Fruit fly (Drosophila melanogaster) whole organism, embryonic: Measurements from ENCODE around the gene Cka.
A peak's percentile ranks its signal among the peaks of the same experiment; 100 is the strongest.

ENCODE experiments used
- Atf-2 ChIP-seq: fragments of 200-800 bp; sonication (Bioruptor generic); optimal IDR thresholded peaks from 2 replicates; lab custom pipeline; 2016; ENCODE audit warnings: missing biosample characterization, missing genetic modification characterization
- BtbVII ChIP-seq: fragments of 200-800 bp; sonication (Bioruptor generic); optimal IDR thresholded peaks from 3 replicates; lab custom pipeline; 2017; ENCODE audit warnings: missing biosample characterization, mild to moderate bottlenecking, missing genetic modification characterization
- Bteb2 ChIP-seq: fragments of 200-800 bp; sonication (Bioruptor generic); optimal IDR thresholded peaks from 2 replicates; lab custom pipeline; 2016; ENCODE audit warnings: missing biosample characterization, missing genetic modification characterization
- CG10979 ChIP-seq: fragments of 200-800 bp; sonication (Bioruptor generic); optimal IDR thresholded peaks from 2 replicates; lab custom pipeline; 2018; ENCODE audit warnings: missing biosample characterization, mild to moderate bottlenecking, missing genetic modification characterization, moderate library complexity
- CG11723 ChIP-seq: fragments of 200-800 bp; sonication (Bioruptor generic); optimal IDR thresholded peaks from 2 replicates; lab custom pipeline; 2017; ENCODE audit warnings: missing biosample characterization, mild to moderate bottlenecking, missing genetic modification characterization
- CG14014 ChIP-seq: fragments of 200-800 bp; sonication (Bioruptor generic); IDR thresholded peaks from 2 replicates; pipeline ENCODE4 v1.3.6; 2022; ENCODE audit warnings: missing biosample characterization, missing genetic modification characterization
- CG14965 ChIP-seq: fragments of 200-800 bp; sonication (Bioruptor generic); optimal IDR thresholded peaks from 2 replicates; lab custom pipeline; 2016; ENCODE audit warnings: missing biosample characterization, missing genetic modification characterization, borderline replicate concordance
- CG16863 ChIP-seq: fragments of 200-800 bp; sonication (Bioruptor generic); optimal IDR thresholded peaks from 3 replicates; lab custom pipeline; 2016; ENCODE audit warnings: missing biosample characterization, missing genetic modification characterization
- CG17361 ChIP-seq: fragments of 200-800 bp; sonication (Bioruptor generic); IDR thresholded peaks from 3 replicates; pipeline ENCODE4 v1.3.6; 2022; ENCODE audit warnings: missing biosample characterization, missing genetic modification characterization
- CG1832 ChIP-seq: fragments of 200-800 bp; sonication (Bioruptor generic); optimal IDR thresholded peaks from 2 replicates; lab custom pipeline; 2017; ENCODE audit warnings: missing biosample characterization, mild to moderate bottlenecking, missing genetic modification characterization, inconsistent platforms
- CG2678 ChIP-seq: fragments of 200-800 bp; sonication (Bioruptor generic); optimal IDR thresholded peaks from 3 replicates; lab custom pipeline; 2019; ENCODE audit warnings: missing biosample characterization, mild to moderate bottlenecking, missing genetic modification characterization, moderate library complexity
- CG3065 ChIP-seq: fragments of 200-800 bp; sonication (Bioruptor generic); optimal IDR thresholded peaks from 2 replicates; lab custom pipeline; 2016; ENCODE audit warnings: missing biosample characterization, missing genetic modification characterization
- CG33557 ChIP-seq: fragments of 200-800 bp; sonication (Bioruptor generic); optimal IDR thresholded peaks from 2 replicates; lab custom pipeline; 2019; ENCODE audit warnings: missing biosample characterization, mild to moderate bottlenecking, missing genetic modification characterization, moderate library complexity
- CG7987 ChIP-seq: fragments of 200-800 bp; sonication (Bioruptor generic); optimal IDR thresholded peaks from 2 replicates; lab custom pipeline; 2018; ENCODE audit warnings: missing biosample characterization, mild to moderate bottlenecking, missing genetic modification characterization, moderate library complexity
- CG8290 ChIP-seq, 3 experiments: fragments of 200-800 bp; sonication (Bioruptor generic); optimal IDR thresholded peaks; 2 replicates each; lab custom pipeline; 2016 to 2019; ENCODE audit warnings: missing biosample characterization in 3 of 3, missing genetic modification characterization in 3 of 3, mild to moderate bottlenecking in 2 of 3, moderate library complexity in 1 of 3
- CG9609 ChIP-seq: fragments of 200-800 bp; sonication (Bioruptor generic); optimal IDR thresholded peaks from 3 replicates; lab custom pipeline; 2016; ENCODE audit warnings: missing biosample characterization, missing genetic modification characterization
- Dp ChIP-seq: fragments of 200-800 bp; sonication (Bioruptor generic); optimal IDR thresholded peaks from 2 replicates; lab custom pipeline; 2018; ENCODE audit warnings: missing biosample characterization, mild to moderate bottlenecking, missing genetic modification characterization, moderate library complexity
- Elba2 ChIP-seq: fragments of 200-800 bp; sonication (Bioruptor generic); optimal IDR thresholded peaks from 3 replicates; lab custom pipeline; 2016; ENCODE audit warnings: missing biosample characterization, missing genetic modification characterization
- Fer1 ChIP-seq: fragments of 200-800 bp; sonication (Bioruptor generic); optimal IDR thresholded peaks from 2 replicates; lab custom pipeline; 2017; ENCODE audit warnings: missing biosample characterization, mild to moderate bottlenecking, missing genetic modification characterization
- HLH4C ChIP-seq: fragments of 200-800 bp; sonication (Bioruptor generic); IDR thresholded peaks from 3 replicates; pipeline ENCODE4 v1.3.6; 2022; ENCODE audit warnings: missing biosample characterization, missing genetic modification characterization; ENCODE audit not compliant: partially characterized antibody
- Lpt ChIP-seq: fragments of >200 bp; optimal IDR thresholded peaks from 2 replicates; lab custom pipeline; 2018; ENCODE audit warnings: missing biosample characterization, missing genetic modification characterization
- MBD-R2 ChIP-seq: fragments of 200-800 bp; sonication (Bioruptor generic); IDR thresholded peaks from 2 replicates; pipeline ENCODE4 v1.3.6; 2022; ENCODE audit warnings: missing biosample characterization, missing genetic modification characterization
- NK7.1 ChIP-seq: fragments of 200-800 bp; sonication (Bioruptor generic); optimal IDR thresholded peaks from 3 replicates; lab custom pipeline; 2016; ENCODE audit warnings: missing biosample characterization, missing genetic modification characterization
- Oli ChIP-seq: fragments of 200-800 bp; sonication (Bioruptor generic); optimal IDR thresholded peaks from 2 replicates; lab custom pipeline; 2018; ENCODE audit warnings: missing biosample characterization, mild to moderate bottlenecking, missing genetic modification characterization, moderate library complexity
- Opbp ChIP-seq: fragments of 200-800 bp; sonication (Bioruptor generic); IDR thresholded peaks from 3 replicates; pipeline ENCODE4 v1.3.6; 2022; ENCODE audit warnings: missing biosample characterization, missing genetic modification characterization; ENCODE audit not compliant: partially characterized antibody
- Optix ChIP-seq: fragments of 200-800 bp; sonication (Bioruptor generic); IDR thresholded peaks from 3 replicates; pipeline ENCODE4 v1.3.6; 2022; ENCODE audit warnings: missing biosample characterization, missing genetic modification characterization
- PHDP ChIP-seq: fragments of 200-800 bp; sonication (Bioruptor generic); optimal IDR thresholded peaks from 3 replicates; lab custom pipeline; 2018; ENCODE audit warnings: missing biosample characterization, mild to moderate bottlenecking, missing genetic modification characterization, moderate library complexity
- Ptx1 ChIP-seq: fragments of 200-800 bp; sonication (Bioruptor generic); IDR thresholded peaks from 2 replicates; pipeline ENCODE4 v1.3.6; 2022; ENCODE audit warnings: missing biosample characterization, missing genetic modification characterization
- Rfx ChIP-seq: fragments of 200-800 bp; sonication (Bioruptor generic); IDR thresholded peaks from 2 replicates; pipeline ENCODE4 v1.3.6; 2022; ENCODE audit warnings: missing biosample characterization, missing genetic modification characterization
- Sry-δ ChIP-seq: fragments of 200-800 bp; sonication (Bioruptor generic); optimal IDR thresholded peaks from 2 replicates; lab custom pipeline; 2016; ENCODE audit warnings: missing biosample characterization, missing genetic modification characterization
- Stat92E ChIP-seq, 3 experiments: fragments of >200 bp in 2 of 3; fragments of 200-800 bp in 1 of 3; sonication (Bioruptor generic) in 1 of 3; optimal IDR thresholded peaks; 2 replicates each; lab custom pipeline; 2017 to 2019; ENCODE audit warnings: missing biosample characterization in 3 of 3, missing genetic modification characterization in 3 of 3, mild to moderate bottlenecking in 1 of 3, moderate library complexity in 1 of 3
- aop ChIP-seq: fragments of 200-800 bp; sonication (Bioruptor generic); IDR thresholded peaks from 2 replicates; pipeline ENCODE4 v1.3.6; 2022; ENCODE audit warnings: missing biosample characterization, missing genetic modification characterization
- ap ChIP-seq: fragments of 200-800 bp; sonication (Bioruptor generic); IDR thresholded peaks from 2 replicates; pipeline ENCODE4 v1.3.6; 2022; ENCODE audit warnings: missing biosample characterization, missing genetic modification characterization
- ase ChIP-seq: fragments of 200-800 bp; sonication (Bioruptor generic); IDR thresholded peaks from 3 replicates; pipeline ENCODE4 v1.3.6; 2022; ENCODE audit warnings: missing biosample characterization, missing genetic modification characterization
- bab2 ChIP-seq: fragments of 200-800 bp; sonication (Bioruptor generic); optimal IDR thresholded peaks from 2 replicates; lab custom pipeline; 2016; ENCODE audit warnings: missing biosample characterization, missing genetic modification characterization
- bowl ChIP-seq: fragments of 200-800 bp; sonication (Bioruptor generic); IDR thresholded peaks from 2 replicates; pipeline ENCODE4 v1.3.6; 2022; ENCODE audit warnings: missing biosample characterization, missing genetic modification characterization
- btn ChIP-seq: fragments of 200-800 bp; sonication (Bioruptor generic); optimal IDR thresholded peaks from 2 replicates; lab custom pipeline; 2016; ENCODE audit warnings: missing biosample characterization, missing genetic modification characterization
- corto ChIP-seq: fragments of 200-800 bp; sonication (Bioruptor generic); optimal IDR thresholded peaks from 2 replicates; lab custom pipeline; 2016; ENCODE audit warnings: missing biosample characterization, mild to moderate bottlenecking, missing genetic modification characterization, moderate library complexity
- crp ChIP-seq, 2 experiments: fragments of 200-800 bp; sonication (Bioruptor generic); optimal IDR thresholded peaks; 2 replicates in 1 of 2; 3 replicates in 1 of 2; lab custom pipeline; 2017; ENCODE audit warnings: missing biosample characterization in 2 of 2, missing genetic modification characterization in 2 of 2, mild to moderate bottlenecking in 1 of 2, moderate library complexity in 1 of 2
- fru ChIP-seq: fragments of >200 bp; optimal IDR thresholded peaks from 2 replicates; lab custom pipeline; 2017
- gce ChIP-seq: fragments of 200-800 bp; sonication (Bioruptor generic); IDR thresholded peaks from 3 replicates; pipeline ENCODE4 v1.3.6; 2022; ENCODE audit warnings: missing biosample characterization, missing genetic modification characterization
- org-1 ChIP-seq: fragments of 200-800 bp; sonication (Bioruptor generic); optimal IDR thresholded peaks from 2 replicates; lab custom pipeline; 2017; ENCODE audit warnings: missing biosample characterization, missing genetic modification characterization
- otp ChIP-seq: fragments of 200-800 bp; sonication (Bioruptor generic); IDR thresholded peaks from 3 replicates; pipeline ENCODE4, ENCODE4 v1.3.6; 2022; ENCODE audit warnings: missing biosample characterization, missing genetic modification characterization
- psq ChIP-seq: fragments of 200-800 bp; sonication (Bioruptor generic); optimal IDR thresholded peaks from 2 replicates; lab custom pipeline; 2017; ENCODE audit warnings: missing biosample characterization, missing genetic modification characterization
- sim ChIP-seq: fragments of 200-800 bp; sonication (Bioruptor generic); IDR thresholded peaks from 2 replicates; pipeline ENCODE4 v1.3.6; 2022; ENCODE audit warnings: missing biosample characterization, missing genetic modification characterization
- slbo ChIP-seq: fragments of 200-800 bp; sonication (Bioruptor generic); IDR thresholded peaks from 2 replicates; pipeline ENCODE4 v1.3.6; 2022; ENCODE audit warnings: missing biosample characterization, missing genetic modification characterization
- sr ChIP-seq: fragments of 200-800 bp; sonication (Bioruptor generic); IDR thresholded peaks from 3 replicates; pipeline ENCODE4 v1.3.6; 2022; ENCODE audit warnings: missing biosample characterization, missing genetic modification characterization
- ssp ChIP-seq: fragments of 200-800 bp; sonication (Bioruptor generic); IDR thresholded peaks from 2 replicates; pipeline ENCODE4 v1.3.6; 2022; ENCODE audit warnings: missing biosample characterization, missing genetic modification characterization
- wdn ChIP-seq: fragments of 200-800 bp; sonication (Bioruptor generic); IDR thresholded peaks from 2 replicates; pipeline ENCODE4 v1.3.6; 2022; ENCODE audit warnings: missing biosample characterization, missing genetic modification characterization
- zfh2 ChIP-seq: fragments of 200-800 bp; sonication (Bioruptor generic); optimal IDR thresholded peaks from 2 replicates; lab custom pipeline; 2016; ENCODE audit warnings: missing biosample characterization, missing genetic modification characterization

Cka gene

dm6 chr2L:7984059-7984800, 46.3 kb upstream of the Cka start, which contains the start of gene Snoo (continued):
- TF ChIP-seq psq (GFP tag; lab: Kevin White, UChicago), result no peak
- peak; percentile 20 for TF ChIP-seq Dp (GFP tag; lab: Kevin White, UChicago)
- no peak for TF ChIP-seq MBD-R2 (GFP tag; lab: Robert Waterston, UW)
- no peak for TF ChIP-seq CG10979 (tag; lab: Kevin White, UChicago)
- TF ChIP-seq Atf-2 (GFP tag; lab: Kevin White, UChicago), result no peak
- peak; percentile 36 for TF ChIP-seq slbo (GFP tag; lab: Robert Waterston, UW)
- no peak for TF ChIP-seq sim (GFP tag; lab: Robert Waterston, UW)
- TF ChIP-seq CG11723, result no peak
- TF ChIP-seq Fer1 (GFP tag; lab: Kevin White, UChicago), result no peak
- peak; percentile 38; the same call in 1 of the 2 replicates for TF ChIP-seq Rfx
- no peak for TF ChIP-seq CG2678 (tag; lab: Kevin White, UChicago)
- TF ChIP-seq ase (GFP tag; lab: Robert Waterston, UW), result no peak
- TF ChIP-seq CG9609, result no peak
- no peak for TF ChIP-seq ap (GFP tag; lab: Robert Waterston, UW)
- TF ChIP-seq fru (lab: Kevin White, UChicago), result no peak
- no peak for TF ChIP-seq org-1 (GFP tag; lab: Kevin White, UChicago)
- TF ChIP-seq zfh2 (GFP tag; lab: Kevin White, UChicago), result no peak
- no peak for TF ChIP-seq otp (GFP tag; lab: Robert Waterston, UW)
- peak; percentile 29 for TF ChIP-seq CG7987
- peak; percentile 58; the same call in 2 of the 3 replicates for TF ChIP-seq Opbp (GFP tag; lab: Robert Waterston, UW)
- TF ChIP-seq crp (GFP tag; optimal IDR thresholded peaks at IDR 0.05; lab: Kevin White, UChicago), result no peak
- TF ChIP-seq Lpt (GFP tag; lab: Kevin White, UChicago), result no peak
- no peak for TF ChIP-seq Stat92E (GFP tag; optimal IDR thresholded peaks at IDR 0.05; lab: Kevin White, UChicago)
- no peak for TF ChIP-seq BtbVII (GFP tag; lab: Kevin White, UChicago)
- no peak for TF ChIP-seq Ptx1 (GFP tag; lab: Robert Waterston, UW)
- TF ChIP-seq Optix (GFP tag; lab: Robert Waterston, UW), result no peak
- no peak for TF ChIP-seq CG1832 (GFP tag; lab: Kevin White, UChicago)
- TF ChIP-seq btn (GFP tag; lab: Kevin White, UChicago), result no peak
- TF ChIP-seq Elba2 (GFP tag; lab: Kevin White, UChicago), result no peak
- no peak for TF ChIP-seq Oli
- TF ChIP-seq bab2, result no peak
- TF ChIP-seq bowl (GFP tag; lab: Robert Waterston, UW), result no peak
- TF ChIP-seq sr (GFP tag; lab: Robert Waterston, UW), result no peak
- TF ChIP-seq HLH4C (GFP tag; lab: Robert Waterston, UW), result no peak
- TF ChIP-seq CG8290 (GFP tag; optimal IDR thresholded peaks at IDR 0.05; lab: Kevin White, UChicago), result no peak
- peak in 1 of 2 experiments; percentile 76 for TF ChIP-seq CG8290 (tag; optimal IDR thresholded peaks at IDR 0.05; lab: Kevin White, UChicago)
- no peak for TF ChIP-seq wdn (GFP tag; lab: Robert Waterston, UW)
- TF ChIP-seq NK7.1, result no peak
- peak; percentile 0 for TF ChIP-seq Sry-δ (GFP tag; lab: Kevin White, UChicago)
- TF ChIP-seq CG17361 (GFP tag; lab: Robert Waterston, UW), result no peak
- TF ChIP-seq CG3065 (GFP tag; lab: Kevin White, UChicago), result no peak
- no peak for TF ChIP-seq ssp (GFP tag; lab: Robert Waterston, UW)
- TF ChIP-seq CG14965 (GFP tag; lab: Kevin White, UChicago), result no peak
- TF ChIP-seq Bteb2 (GFP tag; lab: Kevin White, UChicago), result no peak
- TF ChIP-seq CG14014 (GFP tag; lab: Robert Waterston, UW), result peak; percentile 30; the same call in 1 of the 2 replicates
- TF ChIP-seq PHDP (tag; lab: Kevin White, UChicago), result no peak
- no peak for TF ChIP-seq CG33557
- peak; percentile 12; the same call in 1 of the 3 replicates for TF ChIP-seq gce (GFP tag; lab: Robert Waterston, UW)
- TF ChIP-seq corto (GFP tag; lab: Kevin White, UChicago), result no peak
- TF ChIP-seq CG16863, result no peak
- no peak for TF ChIP-seq aop
